Fruit fly (Drosophila melanogaster) whole organism, embryonic: ENCODE results near the gene chrb.

Experiments
- CG11093 ChIP-seq: fragments of 200-800 bp; sonication (Bioruptor generic); IDR thresholded peaks from 3 replicates; pipeline ENCODE4 v1.3.6; 2022; ENCODE audit warnings: missing biosample characterization, missing genetic modification characterization
- CG1647 ChIP-seq: fragments of 200-800 bp; sonication (Bioruptor generic); optimal IDR thresholded peaks from 3 replicates; lab custom pipeline; 2016; ENCODE audit warnings: missing biosample characterization, missing genetic modification characterization
- CG17361 ChIP-seq: fragments of 200-800 bp; sonication (Bioruptor generic); IDR thresholded peaks from 3 replicates; pipeline ENCODE4 v1.3.6; 2022; ENCODE audit warnings: missing biosample characterization, missing genetic modification characterization
- CG4404 ChIP-seq: fragments of 200-800 bp; sonication (Bioruptor generic); IDR thresholded peaks from 2 replicates; pipeline ENCODE4 v1.3.6; 2022; ENCODE audit warnings: missing biosample characterization, missing genetic modification characterization
- al ChIP-seq: fragments of 200-800 bp; sonication (Bioruptor generic); IDR thresholded peaks from 2 replicates; pipeline ENCODE4 v1.3.6; 2022; ENCODE audit warnings: missing biosample characterization, missing genetic modification characterization
- ato ChIP-seq: fragments of 200-800 bp; sonication (Bioruptor generic); IDR thresholded peaks from 2 replicates; pipeline ENCODE4 v1.3.6; 2022; ENCODE audit warnings: missing biosample characterization, missing genetic modification characterization; ENCODE audit not compliant: partially characterized antibody
- bowl ChIP-seq: fragments of 200-800 bp; sonication (Bioruptor generic); IDR thresholded peaks from 2 replicates; pipeline ENCODE4 v1.3.6; 2022; ENCODE audit warnings: missing biosample characterization, missing genetic modification characterization
- grn ChIP-seq: fragments of 200-800 bp; sonication (Bioruptor generic); optimal IDR thresholded peaks from 3 replicates; lab custom pipeline; 2017; ENCODE audit warnings: missing biosample characterization, missing genetic modification characterization
- ken ChIP-seq: fragments of 200-800 bp; sonication (Bioruptor generic); IDR thresholded peaks from 3 replicates; pipeline ENCODE4 v1.3.6; 2022; ENCODE audit warnings: missing biosample characterization, missing genetic modification characterization
- lmd ChIP-seq: fragments of 200-800 bp; sonication (Bioruptor generic); IDR thresholded peaks from 2 replicates; pipeline ENCODE4 v1.3.6; 2022; ENCODE audit warnings: missing biosample characterization, missing genetic modification characterization
- sens-2 ChIP-seq: fragments of 200-800 bp; sonication (Bioruptor generic); IDR thresholded peaks from 2 replicates; pipeline ENCODE4 v1.3.6; 2022; ENCODE audit warnings: missing biosample characterization, missing genetic modification characterization

dm6 chr3L:11440258-11440657 is 47.1 kb upstream of the chrb start:
- TF ChIP-seq lmd (GFP tag; lab: Robert Waterston, UW) (no peak), CG17361 (GFP tag; lab: Robert Waterston, UW) (no peak), CG1647 (no peak), ato (GFP tag; lab: Robert Waterston, UW) (no peak), bowl (GFP tag; lab: Robert Waterston, UW) (no peak), sens-2 (no peak), CG4404 (GFP tag; lab: Robert Waterston, UW) (no peak), al (no peak), grn (GFP tag; lab: Kevin White, UChicago) (no peak), CG11093 (GFP tag; lab: Robert Waterston, UW) (no peak), ken (no peak)
